Worm (Caenorhabditis elegans): ENCODE data around the gene sru-28.

sru-28 gene

DNA sequence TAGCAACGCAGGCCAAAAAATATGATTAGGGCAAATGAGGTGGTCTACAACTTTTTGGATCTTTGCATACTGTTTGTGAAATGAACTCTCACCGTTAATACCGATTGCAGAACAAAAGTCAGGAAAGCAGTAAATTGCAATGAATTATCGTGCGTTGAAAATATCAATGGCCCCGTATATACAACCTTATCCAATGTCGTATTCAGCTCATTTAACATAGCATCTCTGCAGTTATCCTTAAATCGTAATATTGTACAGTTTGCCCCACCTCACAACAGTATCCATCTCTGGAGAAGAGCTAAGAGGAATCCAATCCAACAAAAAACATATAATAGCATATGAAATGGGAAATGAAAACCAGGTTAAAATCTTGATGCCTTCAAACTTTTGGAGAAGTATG lies 26.4 kb downstream of the sru-28 start:
- TF ChIP-seq ceh-28 (tag; optimal IDR thresholded peaks at IDR 0.05) = no peak
- TF ChIP-seq lsy-12 (tag; optimal IDR thresholded peaks at IDR 0.05) = no peak
- no peak for TF ChIP-seq nfya-1 (tag; optimal IDR thresholded peaks at IDR 0.05; ENCODE audit: insufficient read depth)

DNA sequence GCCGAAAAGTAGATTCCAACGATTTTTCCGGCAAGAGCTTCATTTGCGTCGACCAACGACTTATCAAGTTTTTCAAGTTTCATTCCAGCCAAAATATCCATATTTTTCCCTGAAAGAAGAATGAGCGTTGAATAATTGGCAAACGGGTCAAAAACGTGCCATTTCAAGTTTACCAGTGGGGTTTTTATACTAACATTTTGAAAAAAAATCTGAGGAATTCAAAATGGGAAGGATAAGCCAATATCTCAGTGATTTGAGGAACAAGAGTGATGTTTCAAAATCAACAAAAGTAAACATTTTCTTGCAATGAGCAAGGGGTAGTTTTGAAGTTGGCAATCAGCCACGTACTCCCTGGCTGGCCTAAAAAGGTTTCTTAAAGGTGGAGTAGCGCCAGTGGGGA lies 28.2 kb downstream of the sru-28 start, which contains the start of gene trx-5:
Gene trx-5, minus strand, starts transcription at position 101 of the 400 bp plus-strand sequence.
- no peak for TF ChIP-seq lin-15B (tag; optimal IDR thresholded peaks at IDR 0.05)
- TF ChIP-seq sea-2 (GFP tag; optimal IDR thresholded peaks at IDR 0.05) = no peak
- TF ChIP-seq nhr-28 (tag; optimal IDR thresholded peaks at IDR 0.05) = no peak
- no peak for TF ChIP-seq nhr-25 (tag; optimal IDR thresholded peaks at IDR 0.05)
- no peak for TF ChIP-seq elt-3 (tag; optimal IDR thresholded peaks at IDR 0.05)
- no peak for TF ChIP-seq unc-39 (tag; optimal IDR thresholded peaks at IDR 0.05)
- TF ChIP-seq zag-1 (tag; optimal IDR thresholded peaks at IDR 0.05) = no peak
- no peak for TF ChIP-seq ama-1 (optimal IDR thresholded peaks at IDR 0.05)
- TF ChIP-seq ZK546.5 (tag; optimal IDR thresholded peaks at IDR 0.05) = no peak
- TF ChIP-seq ztf-4 (tag; optimal IDR thresholded peaks at IDR 0.05) = no peak
- no peak for TF ChIP-seq ceh-16 (tag; optimal IDR thresholded peaks at IDR 0.05)
- TF ChIP-seq tbx-2 (tag; optimal IDR thresholded peaks at IDR 0.05) = no peak
- no peak for TF ChIP-seq ceh-28 (tag; optimal IDR thresholded peaks at IDR 0.05)
- TF ChIP-seq nhr-77 (tag; optimal IDR thresholded peaks at IDR 0.05) = no peak
- no peak for TF ChIP-seq eor-1 (tag; optimal IDR thresholded peaks at IDR 0.05)
- TF ChIP-seq ztf-11 (tag; optimal IDR thresholded peaks at IDR 0.05) = no peak

DNA sequence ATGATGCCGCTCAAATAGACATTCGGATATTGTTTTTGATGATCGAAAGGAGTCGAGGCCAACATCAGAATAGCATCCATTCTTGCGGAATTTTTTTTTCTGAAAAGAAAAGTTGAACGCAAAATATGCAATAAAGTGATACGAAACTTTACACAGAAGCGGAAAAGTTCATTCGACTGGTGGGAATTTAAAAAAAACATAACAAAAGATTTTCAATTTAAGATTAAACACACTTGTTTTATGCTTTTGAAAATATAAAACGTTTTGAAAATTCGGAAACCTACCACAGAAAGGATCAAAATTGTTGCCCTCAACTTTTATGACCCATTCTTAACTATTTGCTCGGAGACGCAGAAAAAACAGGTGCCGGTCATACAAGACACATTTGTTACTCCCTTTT lies 30.9 kb downstream of the sru-28 start, which contains the start of gene K02H11.9:
Gene K02H11.9, minus strand, starts transcription at position 101 of the 400 bp plus-strand sequence.
- TF ChIP-seq ceh-9 (tag; optimal IDR thresholded peaks at IDR 0.05) (no peak), aly-2 (tag; optimal IDR thresholded peaks at IDR 0.05) (no peak), nhr-28 (tag; optimal IDR thresholded peaks at IDR 0.05) (no peak), nhr-25 (tag; optimal IDR thresholded peaks at IDR 0.05) (no peak), nhr-23 (tag; optimal IDR thresholded peaks at IDR 0.05) (no peak), elt-3 (tag; optimal IDR thresholded peaks at IDR 0.05) (no peak), nhr-43 (tag; optimal IDR thresholded peaks at IDR 0.05; ENCODE audit: poor library complexity, severe bottlenecking) (no peak), hmg-11 (tag; optimal IDR thresholded peaks at IDR 0.05) (no peak), lsy-12 (tag; optimal IDR thresholded peaks at IDR 0.05) (no peak), nhr-12 (tag; optimal IDR thresholded peaks at IDR 0.05) (no peak), lin-39 (tag; optimal IDR thresholded peaks at IDR 0.05) (no peak), ceh-82 (tag; optimal IDR thresholded peaks at IDR 0.05) (no peak), egl-27 (tag; optimal IDR thresholded peaks at IDR 0.05) (no peak), unc-39 (tag; optimal IDR thresholded peaks at IDR 0.05) (no peak), R02D3.7 (tag; optimal IDR thresholded peaks at IDR 0.05) (no peak), zag-1 (tag; optimal IDR thresholded peaks at IDR 0.05) (no peak)

- no peak for TF ChIP-seq nhr-76 (tag; optimal IDR thresholded peaks at IDR 0.05)
- TF ChIP-seq aly-2 (tag; optimal IDR thresholded peaks at IDR 0.05) = no peak
- TF ChIP-seq ceh-16 (tag; optimal IDR thresholded peaks at IDR 0.05) = no peak
- TF ChIP-seq ceh-9 (tag; optimal IDR thresholded peaks at IDR 0.05) = no peak
- TF ChIP-seq ZK546.5 (tag; optimal IDR thresholded peaks at IDR 0.05) = no peak
- TF ChIP-seq mdl-1 (tag; optimal IDR thresholded peaks at IDR 0.05) = no peak
- no peak for TF ChIP-seq unc-39 (tag; optimal IDR thresholded peaks at IDR 0.05)
- TF ChIP-seq nhr-28 (tag; optimal IDR thresholded peaks at IDR 0.05) = no peak
- TF ChIP-seq unc-62 (GFP tag; optimal IDR thresholded peaks at IDR 0.05) = no peak
- TF ChIP-seq ceh-28 (tag; optimal IDR thresholded peaks at IDR 0.05) = no peak
- no peak for TF ChIP-seq nhr-67 (tag; optimal IDR thresholded peaks at IDR 0.05)
- no peak for TF ChIP-seq hmg-11 (tag; optimal IDR thresholded peaks at IDR 0.05)
- TF ChIP-seq fkh-10 (GFP tag; optimal IDR thresholded peaks at IDR 0.05) = no peak
- no peak for TF ChIP-seq sea-2 (GFP tag; optimal IDR thresholded peaks at IDR 0.05)
- no peak for TF ChIP-seq nhr-25 (tag; optimal IDR thresholded peaks at IDR 0.05)
These were observed 32.7 kb downstream of the sru-28 start for ce11 chrV:1538842-1539241.

DNA sequence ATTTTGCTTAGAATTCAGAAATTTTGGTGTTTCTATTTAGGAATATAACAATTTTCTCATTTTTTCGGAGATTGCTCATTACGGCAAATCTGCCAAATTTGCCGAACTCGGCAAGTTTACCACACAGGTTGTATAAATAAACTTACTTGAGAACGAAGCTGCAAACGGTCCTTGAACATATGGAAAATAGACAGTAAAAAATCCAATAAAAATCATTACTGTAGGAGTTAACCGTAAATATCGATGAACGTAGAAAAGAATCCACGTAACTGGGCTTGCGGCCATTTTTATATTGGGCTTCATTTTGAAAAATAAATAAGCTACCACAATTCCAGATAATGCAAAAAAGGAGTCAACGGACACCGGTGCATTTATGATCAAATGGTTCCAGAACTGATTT lies 34.2 kb downstream of the sru-28 start:
- no peak for TF ChIP-seq ztf-11 (tag; optimal IDR thresholded peaks at IDR 0.05)
- no peak for TF ChIP-seq lsy-12 (tag; optimal IDR thresholded peaks at IDR 0.05)
- no peak for TF ChIP-seq ztf-4 (tag; optimal IDR thresholded peaks at IDR 0.05)
- no peak for TF ChIP-seq zag-1 (tag; optimal IDR thresholded peaks at IDR 0.05)
- TF ChIP-seq nhr-237 (tag; optimal IDR thresholded peaks at IDR 0.05) = no peak
- no peak for TF ChIP-seq nhr-11 (tag; optimal IDR thresholded peaks at IDR 0.05)
- no peak for TF ChIP-seq pqm-1 (tag; optimal IDR thresholded peaks at IDR 0.05)
- no peak for TF ChIP-seq fkh-2 (tag; optimal IDR thresholded peaks at IDR 0.05)
